Fruit fly (Drosophila melanogaster) whole organism, embryonic: ENCODE measurements around the gene Sur.

Source experiments
- Asciz ChIP-seq: fragments of 200-800 bp; sonication (Bioruptor generic); optimal IDR thresholded peaks from 2 replicates; lab custom pipeline; 2017; ENCODE audit warnings: missing biosample characterization, mild to moderate bottlenecking, missing genetic modification characterization, missing genetic modification reagents
- Atf6 ChIP-seq: fragments of 200-800 bp; sonication (Bioruptor generic); IDR thresholded peaks from 2 replicates; pipeline ENCODE4 v1.3.6; 2022; ENCODE audit warnings: missing biosample characterization, missing genetic modification characterization
- B-H2 ChIP-seq: fragments of 200-800 bp; sonication (Bioruptor generic); optimal IDR thresholded peaks from 2 replicates; lab custom pipeline; 2018; ENCODE audit warnings: missing biosample characterization, mild to moderate bottlenecking, missing genetic modification characterization
- CG12236 ChIP-seq: fragments of 200-800 bp; sonication (Bioruptor generic); optimal IDR thresholded peaks from 2 replicates; lab custom pipeline; 2016; ENCODE audit warnings: missing biosample characterization, missing genetic modification characterization
- CG12659 ChIP-seq: fragments of 200-800 bp; sonication (Bioruptor generic); optimal IDR thresholded peaks from 3 replicates; lab custom pipeline; 2017; ENCODE audit warnings: mild to moderate bottlenecking, missing biosample characterization, missing genetic modification reagents, missing genetic modification characterization
- CG16815 ChIP-seq: fragments of 200-800 bp; sonication (Bioruptor generic); optimal IDR thresholded peaks from 3 replicates; lab custom pipeline; 2017; ENCODE audit warnings: missing biosample characterization, mild to moderate bottlenecking, missing genetic modification characterization
- CG17328 ChIP-seq: fragments of 200-800 bp; sonication (Bioruptor generic); IDR thresholded peaks from 2 replicates; pipeline ENCODE4 v1.3.6; 2022; ENCODE audit warnings: missing biosample characterization, missing genetic modification characterization
- CG1792 ChIP-seq: fragments of 200-800 bp; sonication (Bioruptor generic); optimal IDR thresholded peaks from 2 replicates; lab custom pipeline; 2016; ENCODE audit warnings: missing biosample characterization, missing genetic modification characterization
- CG2116 ChIP-seq: fragments of 200-800 bp; sonication (Bioruptor generic); optimal IDR thresholded peaks from 3 replicates; lab custom pipeline; 2018; ENCODE audit warnings: missing biosample characterization, mild to moderate bottlenecking, missing genetic modification characterization
- CG32767 ChIP-seq: fragments of 200-800 bp; sonication (Bioruptor generic); IDR thresholded peaks from 2 replicates; pipeline ENCODE4 v1.3.6; 2022; ENCODE audit warnings: missing biosample characterization, missing genetic modification characterization
- CG3838 ChIP-seq: fragments of 200-800 bp; sonication (Bioruptor generic); optimal IDR thresholded peaks from 3 replicates; lab custom pipeline; 2016; ENCODE audit warnings: missing biosample characterization, missing genetic modification characterization
- CG3847 ChIP-seq: fragments of 200-800 bp; sonication (Bioruptor generic); IDR thresholded peaks from 2 replicates; pipeline ENCODE4 v1.3.6; 2022; ENCODE audit warnings: missing biosample characterization, missing genetic modification characterization
- CG42726 ChIP-seq: fragments of 200-800 bp; sonication (Bioruptor generic); IDR thresholded peaks from 2 replicates; pipeline ENCODE4 v1.3.6; 2022; ENCODE audit warnings: missing biosample characterization, missing genetic modification characterization; ENCODE audit not compliant: partially characterized antibody
- CG5953 ChIP-seq: fragments of 200-800 bp; sonication (Bioruptor generic); IDR thresholded peaks from 2 replicates; pipeline ENCODE4 v1.3.6; 2022; ENCODE audit warnings: missing biosample characterization, missing genetic modification characterization
- CG6683 ChIP-seq: fragments of 200-800 bp; sonication (Bioruptor generic); optimal IDR thresholded peaks from 2 replicates; lab custom pipeline; 2017; ENCODE audit warnings: missing biosample characterization, mild to moderate bottlenecking, missing genetic modification characterization, missing genetic modification reagents
- CG7556 ChIP-seq: fragments of 200-800 bp; sonication (Bioruptor generic); optimal IDR thresholded peaks from 2 replicates; lab custom pipeline; 2017; ENCODE audit warnings: missing biosample characterization, mild to moderate bottlenecking, missing genetic modification characterization
- CG7786 ChIP-seq: fragments of 200-800 bp; sonication (Bioruptor generic); optimal IDR thresholded peaks from 2 replicates; lab custom pipeline; 2016; ENCODE audit warnings: missing biosample characterization, missing genetic modification characterization
- CG7928 ChIP-seq: fragments of 200-800 bp; sonication (Bioruptor generic); optimal IDR thresholded peaks from 2 replicates; lab custom pipeline; 2017; ENCODE audit warnings: missing biosample characterization, mild to moderate bottlenecking, missing genetic modification characterization
- CG8359 ChIP-seq: fragments of 200-800 bp; sonication (Bioruptor generic); optimal IDR thresholded peaks from 2 replicates; lab custom pipeline; 2017; ENCODE audit warnings: missing biosample characterization, mild to moderate bottlenecking, missing genetic modification characterization, borderline replicate concordance
- CG8765 ChIP-seq: fragments of 200-800 bp; sonication (Bioruptor generic); IDR thresholded peaks from 2 replicates; pipeline ENCODE4 v1.3.6; 2022; ENCODE audit warnings: missing biosample characterization, missing genetic modification characterization
- CG9609 ChIP-seq: fragments of 200-800 bp; sonication (Bioruptor generic); optimal IDR thresholded peaks from 3 replicates; lab custom pipeline; 2016; ENCODE audit warnings: missing biosample characterization, missing genetic modification characterization
- CG9727 ChIP-seq: fragments of 200-800 bp; sonication (Bioruptor generic); optimal IDR thresholded peaks from 3 replicates; lab custom pipeline; 2017; ENCODE audit warnings: missing biosample characterization, mild to moderate bottlenecking, missing genetic modification characterization
- D19A ChIP-seq: fragments of 200-800 bp; optimal IDR thresholded peaks from 3 replicates; lab custom pipeline; 2019; ENCODE audit warnings: missing biosample characterization, mild to moderate bottlenecking, missing genetic modification characterization, moderate library complexity
- Doc2 ChIP-seq: fragments of 200-800 bp; sonication (Bioruptor generic); IDR thresholded peaks from 2 replicates; pipeline ENCODE4 v1.3.6; 2022; ENCODE audit warnings: missing biosample characterization, missing genetic modification characterization
- Dp ChIP-seq: fragments of 200-800 bp; sonication (Bioruptor generic); optimal IDR thresholded peaks from 2 replicates; lab custom pipeline; 2018; ENCODE audit warnings: missing biosample characterization, mild to moderate bottlenecking, missing genetic modification characterization, moderate library complexity
- GATAe ChIP-seq: fragments of 200-800 bp; sonication (Bioruptor generic); conservative IDR thresholded peaks from 2 replicates; pipeline ENCODE4 v1.3.6; 2022; ENCODE audit warnings: missing biosample characterization, missing genetic modification characterization
- Lpt ChIP-seq: fragments of >200 bp; optimal IDR thresholded peaks from 2 replicates; lab custom pipeline; 2018; ENCODE audit warnings: missing biosample characterization, missing genetic modification characterization
- Nf-YA ChIP-seq: fragments of 200-800 bp; sonication (Bioruptor generic); IDR thresholded peaks from 2 replicates; pipeline ENCODE4 v1.3.6; 2022; ENCODE audit warnings: missing biosample characterization, missing genetic modification characterization
- NfI ChIP-seq: fragments of 200-800 bp; sonication (Bioruptor generic); optimal IDR thresholded peaks from 3 replicates; lab custom pipeline; 2018; ENCODE audit warnings: missing biosample characterization, mild to moderate bottlenecking, missing genetic modification characterization, moderate library complexity
- Sox100B ChIP-seq: fragments of 200-800 bp; sonication (Bioruptor generic); optimal IDR thresholded peaks from 3 replicates; lab custom pipeline; 2018; ENCODE audit warnings: missing biosample characterization, mild to moderate bottlenecking, missing genetic modification characterization
- Sry-β ChIP-seq: fragments of 200-800 bp; sonication (Bioruptor generic); optimal IDR thresholded peaks from 2 replicates; lab custom pipeline; 2018; ENCODE audit warnings: missing biosample characterization, mild to moderate bottlenecking, missing genetic modification characterization, moderate library complexity
- bbx ChIP-seq: fragments of 200-800 bp; sonication (Bioruptor generic); IDR thresholded peaks from 2 replicates; pipeline ENCODE4 v1.3.6; 2022; ENCODE audit warnings: missing biosample characterization, missing genetic modification characterization; ENCODE audit not compliant: partially characterized antibody
- bowl ChIP-seq: fragments of 200-800 bp; sonication (Bioruptor generic); IDR thresholded peaks from 2 replicates; pipeline ENCODE4 v1.3.6; 2022; ENCODE audit warnings: missing biosample characterization, missing genetic modification characterization
- ci ChIP-seq: fragments of 200-800 bp; sonication (Bioruptor generic); IDR thresholded peaks from 3 replicates; pipeline ENCODE4 v1.3.6; 2022; ENCODE audit warnings: missing biosample characterization, missing genetic modification characterization
- dati ChIP-seq: fragments of 200-800 bp; sonication (Bioruptor generic); IDR thresholded peaks from 2 replicates; pipeline ENCODE4 v1.3.6; 2022; ENCODE audit warnings: missing biosample characterization, missing genetic modification characterization
- dpn ChIP-seq, 2 experiments: fragments of 200-800 bp; sonication (Bioruptor generic); optimal IDR thresholded peaks; 3 replicates each; lab custom pipeline; 2016; ENCODE audit warnings: missing biosample characterization in 2 of 2, missing genetic modification characterization in 2 of 2
- ems ChIP-seq: fragments of 200-800 bp; sonication (Bioruptor generic); optimal IDR thresholded peaks from 3 replicates; lab custom pipeline; 2016; ENCODE audit warnings: missing biosample characterization, missing genetic modification characterization
- esg ChIP-seq: fragments of 200-800 bp; sonication (Bioruptor generic); conservative IDR thresholded peaks from 2 replicates; pipeline ENCODE4 v1.3.6; 2022; ENCODE audit warnings: missing biosample characterization, missing genetic modification characterization
- gcm2 ChIP-seq: fragments of 200-800 bp; sonication (Bioruptor generic); optimal IDR thresholded peaks from 2 replicates; lab custom pipeline; 2016; ENCODE audit warnings: missing biosample characterization, missing genetic modification characterization
- gro ChIP-seq: fragments of 200-800 bp; sonication (Bioruptor generic); optimal IDR thresholded peaks from 2 replicates; lab custom pipeline; 2016; ENCODE audit warnings: missing biosample characterization, missing genetic modification characterization
- gsb ChIP-seq: fragments of 200-800 bp; sonication (Bioruptor generic); IDR thresholded peaks from 2 replicates; pipeline ENCODE4 v1.3.6; 2022; ENCODE audit warnings: missing biosample characterization, missing genetic modification characterization
- hb ChIP-seq: fragments of 200-800 bp; sonication (Bioruptor generic); IDR thresholded peaks from 3 replicates; pipeline ENCODE4 v1.3.6; 2022; ENCODE audit warnings: missing biosample characterization, missing genetic modification characterization; ENCODE audit not compliant: partially characterized antibody
- ind ChIP-seq: fragments of 200-800 bp; sonication (Bioruptor generic); optimal IDR thresholded peaks from 3 replicates; lab custom pipeline; 2016; ENCODE audit warnings: missing biosample characterization, missing genetic modification characterization
- lilli ChIP-seq: fragments of 200-800 bp; sonication (Bioruptor generic); optimal IDR thresholded peaks from 3 replicates; lab custom pipeline; 2016; ENCODE audit warnings: missing biosample characterization, missing genetic modification characterization
- nau ChIP-seq: fragments of 200-800 bp; sonication (Bioruptor generic); optimal IDR thresholded peaks from 3 replicates; lab custom pipeline; 2017; ENCODE audit warnings: missing biosample characterization, mild to moderate bottlenecking, missing genetic modification characterization, missing genetic modification reagents
- phol ChIP-seq: fragments of 200-800 bp; sonication (Bioruptor generic); optimal IDR thresholded peaks from 3 replicates; lab custom pipeline; 2018; ENCODE audit warnings: missing biosample characterization, mild to moderate bottlenecking, missing genetic modification characterization, moderate library complexity
- sisA ChIP-seq: fragments of 200-800 bp; sonication (Bioruptor generic); IDR thresholded peaks from 2 replicates; pipeline ENCODE4 v1.3.6; 2022; ENCODE audit warnings: missing biosample characterization, missing genetic modification characterization
- slp2 ChIP-seq: fragments of 200-800 bp; sonication (Bioruptor generic); optimal IDR thresholded peaks from 2 replicates; lab custom pipeline; 2016; ENCODE audit warnings: missing biosample characterization, missing genetic modification characterization
- tap ChIP-seq: fragments of 200-800 bp; optimal IDR thresholded peaks from 3 replicates; lab custom pipeline; 2019; ENCODE audit warnings: missing biosample characterization, mild to moderate bottlenecking, missing genetic modification characterization, moderate library complexity
- trem ChIP-seq: fragments of 200-800 bp; optimal IDR thresholded peaks from 3 replicates; lab custom pipeline; 2019; ENCODE audit warnings: missing biosample characterization, mild to moderate bottlenecking, missing genetic modification characterization, moderate library complexity
- tup ChIP-seq: fragments of 200-800 bp; sonication (Bioruptor generic); optimal IDR thresholded peaks from 2 replicates; lab custom pipeline; 2016; ENCODE audit warnings: missing biosample characterization, mild to moderate bottlenecking, missing genetic modification characterization, moderate library complexity
- zen2 ChIP-seq: fragments of 200-800 bp; sonication (Bioruptor generic); IDR thresholded peaks from 3 replicates; pipeline ENCODE4 v1.3.6; 2022; ENCODE audit warnings: missing biosample characterization, missing genetic modification characterization; ENCODE audit not compliant: partially characterized antibody

Gene Sur

dm6 chr2L:10143334-10143733 lies 55.6 kb downstream of the Sur start (continued):
- no peak for TF ChIP-seq CG32767 (GFP tag; lab: Robert Waterston, UW)
- no peak for TF ChIP-seq CG9609 (GFP tag; lab: Kevin White, UChicago)
- TF ChIP-seq ci (GFP tag; lab: Robert Waterston, UW), result no peak
- TF ChIP-seq slp2 (GFP tag; lab: Kevin White, UChicago), result no peak
- TF ChIP-seq CG6683 (GFP tag; lab: Kevin White, UChicago), result no peak
- no peak for TF ChIP-seq CG2116 (GFP tag; lab: Kevin White, UChicago)
- TF ChIP-seq CG17328, result no peak
- 0 out of 2 replicates have a peak, but pooled peaks have one; percentile 41 for TF ChIP-seq GATAe (GFP tag; lab: Robert Waterston, UW)
- no peak for TF ChIP-seq Dp (GFP tag; lab: Kevin White, UChicago)
- TF ChIP-seq zen2, result no peak
- no peak for TF ChIP-seq B-H2 (GFP tag; lab: Kevin White, UChicago)
- no peak for TF ChIP-seq dpn (GFP tag; optimal IDR thresholded peaks at IDR 0.05; lab: Kevin White, UChicago)
- TF ChIP-seq CG9727, result peak; percentile 48
- TF ChIP-seq gsb, result 0 out of 2 replicates have a peak, but pooled peaks have one; percentile 30
- TF ChIP-seq phol (tag; lab: Kevin White, UChicago), result peak; percentile 41
- no peak for TF ChIP-seq lilli (GFP tag; lab: Kevin White, UChicago)
- peak; percentile 95 for TF ChIP-seq trem (tag; lab: Kevin White, UChicago)
- peak; percentile 58 for TF ChIP-seq Asciz (GFP tag; lab: Kevin White, UChicago)
- no peak for TF ChIP-seq CG3838 (GFP tag; lab: Kevin White, UChicago)
- TF ChIP-seq Doc2, result no peak
- no peak for TF ChIP-seq CG8765 (GFP tag; lab: Robert Waterston, UW)
- no peak for TF ChIP-seq Lpt (GFP tag; lab: Kevin White, UChicago)
- no peak for TF ChIP-seq CG42726 (GFP tag; lab: Robert Waterston, UW)
- TF ChIP-seq CG5953 (GFP tag; lab: Robert Waterston, UW), result no peak
- no peak for TF ChIP-seq ems (GFP tag; lab: Kevin White, UChicago)
- TF ChIP-seq CG16815 (GFP tag; lab: Kevin White, UChicago), result no peak
- TF ChIP-seq hb (GFP tag; lab: Robert Waterston, UW), result no peak
- peak; percentile 73 for TF ChIP-seq Sox100B (GFP tag; lab: Kevin White, UChicago)
- TF ChIP-seq tup, result no peak
- no peak for TF ChIP-seq CG12659 (GFP tag; lab: Kevin White, UChicago)
- no peak for TF ChIP-seq bbx (GFP tag; lab: Robert Waterston, UW)
- no peak for TF ChIP-seq Sry-β (GFP tag; lab: Kevin White, UChicago)
- no peak for TF ChIP-seq CG7786 (GFP tag; lab: Kevin White, UChicago)
- TF ChIP-seq CG12236, result no peak
- no peak for TF ChIP-seq CG7928 (GFP tag; lab: Kevin White, UChicago)
- peak; percentile 81 for TF ChIP-seq nau (GFP tag; lab: Kevin White, UChicago)
- no peak for TF ChIP-seq esg (GFP tag; lab: Robert Waterston, UW)
- no peak for TF ChIP-seq gcm2
- TF ChIP-seq CG3847 (GFP tag; lab: Robert Waterston, UW), result no peak
- no peak for TF ChIP-seq sisA (GFP tag; lab: Robert Waterston, UW)
- TF ChIP-seq dati (GFP tag; lab: Robert Waterston, UW), result no peak
- no peak for TF ChIP-seq bowl (GFP tag; lab: Robert Waterston, UW)
- TF ChIP-seq Atf6 (GFP tag; lab: Robert Waterston, UW), result 0 out of 2 replicates have a peak, but pooled peaks have one; percentile 32
- no peak for TF ChIP-seq CG1792 (GFP tag; lab: Kevin White, UChicago)
- TF ChIP-seq D19A (tag; lab: Kevin White, UChicago), result no peak
- no peak for TF ChIP-seq Nf-YA (GFP tag; lab: Robert Waterston, UW)
- TF ChIP-seq gro (GFP tag; lab: Kevin White, UChicago), result no peak
- no peak for TF ChIP-seq CG7556 (GFP tag; lab: Kevin White, UChicago)
- TF ChIP-seq tap (tag; lab: Kevin White, UChicago), result peak; percentile 51
- no peak for TF ChIP-seq NfI (GFP tag; lab: Kevin White, UChicago)
- no peak for TF ChIP-seq ind (GFP tag; lab: Kevin White, UChicago)
- TF ChIP-seq CG8359 (GFP tag; lab: Kevin White, UChicago), result peak; percentile 38
